Worm (Caenorhabditis elegans) whole organism, late embryonic: ENCODE data around the gene Y67H2A.7.

Source experiments
- K02D7.2 ChIP-seq: sonication (generic microtip); optimal IDR thresholded peaks from 2 replicates; lab custom pipeline; 2017; ENCODE audit warnings: mild to moderate bottlenecking, missing genetic modification characterization, missing compliant biosample characterization
- ceh-9 ChIP-seq: sonication (generic microtip); optimal IDR thresholded peaks from 2 replicates; lab custom pipeline; 2016; ENCODE audit warnings: mild to moderate bottlenecking, missing genetic modification characterization, inconsistent platforms, missing compliant biosample characterization
- dmd-4 ChIP-seq: sonication (generic microtip); optimal IDR thresholded peaks from 2 replicates; lab custom pipeline; 2016; ENCODE audit warnings: borderline replicate concordance, missing genetic modification characterization, missing compliant biosample characterization
- gmeb-2 ChIP-seq: sonication (generic microtip); optimal IDR thresholded peaks from 2 replicates; lab custom pipeline; 2016; ENCODE audit warnings: missing genetic modification characterization, inconsistent platforms, missing compliant biosample characterization
- nhr-11 ChIP-seq: fragments of 150-350 bp; optimal IDR thresholded peaks from 2 replicates; lab custom pipeline; 2014; ENCODE audit warnings: missing biosample characterization, missing genetic modification characterization
- pqm-1 ChIP-seq: sonication (generic microtip); optimal IDR thresholded peaks from 2 replicates; lab custom pipeline; 2016; ENCODE audit warnings: missing genetic modification characterization, missing compliant biosample characterization
- syd-9 ChIP-seq: sonication (generic microtip); optimal IDR thresholded peaks from 2 replicates; lab custom pipeline; 2016; ENCODE audit warnings: mild to moderate bottlenecking, missing genetic modification characterization, moderate library complexity, missing compliant biosample characterization

- TF ChIP-seq dmd-4 (tag; lab: Kevin White, UChicago) = no peak
- no peak for TF ChIP-seq K02D7.2 (tag; lab: Kevin White, UChicago)
- no peak for TF ChIP-seq ceh-9 (tag; lab: Kevin White, UChicago)
- no peak for TF ChIP-seq pqm-1 (tag; lab: Kevin White, UChicago)
- TF ChIP-seq nhr-11 (tag; lab: Kevin White, UChicago) = no peak
- no peak for TF ChIP-seq syd-9 (tag; lab: Kevin White, UChicago)
- no peak for TF ChIP-seq gmeb-2
Measured at ce11 chrIV:13311331-13312034, 7.9 kb downstream of the Y67H2A.7 start.
